Worm (Caenorhabditis elegans) whole organism, L4 larva: ENCODE measurements around the gene ref-1.

Experiments
- D1046.2 ChIP-seq: fragments of 200-800 bp; sonication (Bioruptor generic); IDR thresholded peaks from 2 replicates; pipeline ENCODE4 v1.3.6; 2022; ENCODE audit warnings: missing genetic modification characterization, missing compliant biosample characterization
- F10B5.3 ChIP-seq: sonication (generic microtip); optimal IDR thresholded peaks from 2 replicates; lab custom pipeline; 2016; ENCODE audit warnings: mild to moderate bottlenecking, missing genetic modification characterization, missing compliant biosample characterization
- F49E8.2 ChIP-seq: sonication (generic microtip); optimal IDR thresholded peaks from 2 replicates; lab custom pipeline; 2016; ENCODE audit warnings: missing compliant biosample characterization, mild to moderate bottlenecking, missing genetic modification characterization, borderline replicate concordance
- T26A8.4 ChIP-seq: fragments of 200-800 bp; sonication (Bioruptor generic); IDR thresholded peaks from 2 replicates; pipeline ENCODE4 v1.3.6; 2022; ENCODE audit warnings: missing genetic modification characterization, missing compliant biosample characterization
- Y105C5A.15 ChIP-seq: fragments of 200-800 bp; sonication (Bioruptor generic); IDR thresholded peaks from 2 replicates; pipeline ENCODE4 v1.3.6; 2022; ENCODE audit warnings: missing genetic modification characterization, missing compliant biosample characterization
- Y48G9A.11 ChIP-seq: fragments of 200-800 bp; sonication (Bioruptor generic); IDR thresholded peaks from 2 replicates; pipeline ENCODE4 v1.3.6; 2022; ENCODE audit warnings: missing genetic modification reagents, missing genetic modification characterization, missing compliant biosample characterization
- Y75B8A.6 ChIP-seq: fragments of 200-800 bp; sonication (Bioruptor generic); IDR thresholded peaks from 2 replicates; pipeline ENCODE4 v1.3.6; 2022; ENCODE audit warnings: missing genetic modification reagents, missing genetic modification characterization, missing compliant biosample characterization
- attf-4 ChIP-seq: sonication (generic microtip); optimal IDR thresholded peaks from 3 replicates; lab custom pipeline; 2017; ENCODE audit warnings: missing biosample characterization, missing genetic modification characterization
- ceh-28 ChIP-seq: fragments of 150-350 bp; optimal IDR thresholded peaks from 2 replicates; lab custom pipeline; 2014; ENCODE audit warnings: missing biosample characterization, missing genetic modification reagents, missing genetic modification characterization
- ceh-32 ChIP-seq: sonication (generic microtip); optimal IDR thresholded peaks from 2 replicates; lab custom pipeline; 2016; ENCODE audit warnings: mild to moderate bottlenecking, missing genetic modification characterization, missing compliant biosample characterization; ENCODE audit not compliant: poor library complexity
- ceh-44 ChIP-seq: fragments of 200-800 bp; sonication (Bioruptor generic); IDR thresholded peaks from 2 replicates; pipeline ENCODE4 v1.3.6; 2022; ENCODE audit warnings: missing genetic modification reagents, missing genetic modification characterization, missing compliant biosample characterization
- ceh-82 ChIP-seq: sonication (generic microtip); optimal IDR thresholded peaks from 2 replicates; lab custom pipeline; 2017; ENCODE audit warnings: missing biosample characterization, missing genetic modification characterization
- cey-2 ChIP-seq: sonication (generic microtip); optimal IDR thresholded peaks from 3 replicates; lab custom pipeline; 2017; ENCODE audit warnings: missing genetic modification characterization, mild to moderate bottlenecking, missing compliant biosample characterization, antibody characterized with exemption, borderline replicate concordance; ENCODE audit not compliant: insufficient read depth
- daf-19 ChIP-seq: fragments of 200-800 bp; sonication (Bioruptor generic); conservative IDR thresholded peaks from 2 replicates; pipeline ENCODE4 v1.3.6; 2022; ENCODE audit warnings: missing genetic modification characterization, missing compliant biosample characterization
- dmd-6 ChIP-seq: fragments of 200-800 bp; sonication (Bioruptor generic); IDR thresholded peaks from 2 replicates; pipeline ENCODE4 v1.3.6; 2022; ENCODE audit warnings: missing genetic modification reagents, missing genetic modification characterization, missing compliant biosample characterization
- dmd-8 ChIP-seq: fragments of 200-800 bp; sonication (Bioruptor generic); IDR thresholded peaks from 2 replicates; pipeline ENCODE4 v1.3.6; 2022; ENCODE audit warnings: missing genetic modification characterization, missing compliant biosample characterization
- duxl-1 ChIP-seq: sonication (generic microtip); optimal IDR thresholded peaks from 2 replicates; lab custom pipeline; 2016; ENCODE audit warnings: mild to moderate bottlenecking, missing genetic modification characterization, moderate library complexity, missing compliant biosample characterization; ENCODE audit not compliant: poor library complexity
- dve-1 ChIP-seq: sonication (generic microtip); optimal IDR thresholded peaks from 2 replicates; lab custom pipeline; 2017; ENCODE audit warnings: antibody characterized with exemption, mild to moderate bottlenecking, missing genetic modification characterization, missing compliant biosample characterization; ENCODE audit not compliant: insufficient read depth
- egl-43 ChIP-seq: fragments of 200-800 bp; sonication (Bioruptor generic); IDR thresholded peaks from 2 replicates; pipeline ENCODE4 v1.3.6; 2022; ENCODE audit warnings: missing genetic modification reagents, missing genetic modification characterization, missing compliant biosample characterization
- fkh-10 ChIP-seq: fragments of 150-350 bp; optimal IDR thresholded peaks from 2 replicates; lab custom pipeline; 2014; ENCODE audit warnings: missing biosample characterization, missing genetic modification reagents, missing genetic modification characterization
- gei-8 ChIP-seq: fragments of 200-800 bp; sonication (Bioruptor generic); optimal IDR thresholded peaks from 2 replicates; lab custom pipeline; 2018; ENCODE audit warnings: mild to moderate bottlenecking, missing genetic modification characterization, missing compliant biosample characterization
- jun-1 ChIP-seq: fragments of 150-350 bp; optimal IDR thresholded peaks from 2 replicates; lab custom pipeline; 2014; ENCODE audit warnings: missing biosample characterization, missing genetic modification reagents, missing genetic modification characterization
- lin-1 ChIP-seq: fragments of 200-800 bp; sonication (Bioruptor generic); IDR thresholded peaks from 2 replicates; pipeline ENCODE4 v1.3.6; 2022; ENCODE audit warnings: missing genetic modification reagents, missing genetic modification characterization, missing compliant biosample characterization
- lin-13 ChIP-seq: fragments of 150-350 bp; optimal IDR thresholded peaks from 2 replicates; lab custom pipeline; 2014; ENCODE audit warnings: missing biosample characterization, missing genetic modification reagents, missing genetic modification characterization
- lin-29 ChIP-seq: fragments of 200-800 bp; sonication (Bioruptor generic); IDR thresholded peaks from 2 replicates; pipeline ENCODE4 v1.3.6; 2022; ENCODE audit warnings: missing genetic modification reagents, missing genetic modification characterization, missing compliant biosample characterization
- lin-38 ChIP-seq: fragments of 200-800 bp; sonication (Bioruptor generic); IDR thresholded peaks from 2 replicates; pipeline ENCODE4 v1.3.6; 2022; ENCODE audit warnings: missing genetic modification reagents, missing genetic modification characterization, missing compliant biosample characterization
- madf-9 ChIP-seq: fragments of 200-800 bp; sonication (Bioruptor generic); conservative IDR thresholded peaks from 2 replicates; pipeline ENCODE4 v1.3.6; 2022; ENCODE audit warnings: missing genetic modification reagents, missing genetic modification characterization, missing compliant biosample characterization
- mdl-1 ChIP-seq, 2 experiments: fragments of 150-350 bp in 1 of 2; sonication (generic microtip) in 1 of 2; optimal IDR thresholded peaks; 2 replicates each; lab custom pipeline; 2014 to 2017; ENCODE audit warnings: missing biosample characterization in 2 of 2, missing genetic modification characterization in 2 of 2
- mes-2 ChIP-seq: sonication (generic microtip); optimal IDR thresholded peaks from 2 replicates; lab custom pipeline; 2016; ENCODE audit warnings: missing genotype, mild to moderate bottlenecking, missing genetic modification characterization, missing compliant biosample characterization; ENCODE audit not compliant: poor library complexity, severe bottlenecking
- mxl-3 ChIP-seq: fragments of 200-800 bp; sonication (Bioruptor generic); optimal IDR thresholded peaks from 2 replicates; lab custom pipeline; 2018; ENCODE audit warnings: mild to moderate bottlenecking, missing genetic modification characterization, missing compliant biosample characterization
- nhr-10 ChIP-seq: fragments of 150-350 bp; optimal IDR thresholded peaks from 2 replicates; lab custom pipeline; 2014; ENCODE audit warnings: missing biosample characterization, missing genetic modification characterization
- nhr-102 ChIP-seq: sonication (generic microtip); optimal IDR thresholded peaks from 2 replicates; lab custom pipeline; 2016; ENCODE audit warnings: mild to moderate bottlenecking, missing genetic modification characterization, moderate library complexity, missing compliant biosample characterization
- nhr-11 ChIP-seq: fragments of 150-350 bp; optimal IDR thresholded peaks from 2 replicates; lab custom pipeline; 2014; ENCODE audit warnings: missing biosample characterization, missing genetic modification characterization
- nhr-111 ChIP-seq: fragments of 200-800 bp; sonication (Bioruptor generic); optimal IDR thresholded peaks from 2 replicates; lab custom pipeline; 2018; ENCODE audit warnings: mild to moderate bottlenecking, missing genetic modification characterization, missing compliant biosample characterization
- nhr-237 ChIP-seq: sonication (generic microtip); optimal IDR thresholded peaks from 2 replicates; lab custom pipeline; 2017; ENCODE audit warnings: missing biosample characterization, missing genetic modification characterization
- nhr-41 ChIP-seq: fragments of 200-800 bp; sonication (Bioruptor generic); IDR thresholded peaks from 2 replicates; pipeline ENCODE4 v1.3.6; 2022; ENCODE audit warnings: missing genetic modification reagents, missing genetic modification characterization, missing compliant biosample characterization
- nhr-77 ChIP-seq: fragments of 150-350 bp; optimal IDR thresholded peaks from 2 replicates; lab custom pipeline; 2014; ENCODE audit warnings: missing biosample characterization, missing genetic modification characterization
- pha-4 ChIP-seq, 2 experiments: fragments of 150-350 bp in 1 of 2; fragments of 200-800 bp in 1 of 2; sonication (Bioruptor generic) in 1 of 2; IDR thresholded peaks in 1 of 2; optimal IDR thresholded peaks in 1 of 2; 2 replicates each; pipeline versions ENCODE4 v1.3.6 to Lab custom; 2014 to 2022; ENCODE audit warnings: missing genetic modification characterization in 2 of 2, missing genetic modification reagents in 2 of 2, missing biosample characterization in 1 of 2, missing compliant biosample characterization in 1 of 2
- php-3 ChIP-seq: fragments of 200-800 bp; sonication (Bioruptor generic); IDR thresholded peaks from 2 replicates; pipeline ENCODE4 v1.3.6; 2022; ENCODE audit warnings: missing genetic modification reagents, missing genetic modification characterization, missing compliant biosample characterization
- saeg-2 ChIP-seq: fragments of 200-800 bp; sonication (Bioruptor generic); IDR thresholded peaks from 2 replicates; pipeline ENCODE4 v1.3.6; 2022; ENCODE audit warnings: missing genetic modification reagents, missing genetic modification characterization, missing compliant biosample characterization
- set-16 ChIP-seq: fragments of 200-800 bp; sonication (Bioruptor generic); IDR thresholded peaks from 2 replicates; pipeline ENCODE4 v1.3.6; 2022; ENCODE audit warnings: missing genetic modification reagents, missing genetic modification characterization, missing compliant biosample characterization
- snpc-1.2 ChIP-seq: fragments of 200-800 bp; sonication (Bioruptor generic); IDR thresholded peaks from 2 replicates; pipeline ENCODE4 v1.3.6; 2022; ENCODE audit warnings: missing genetic modification reagents, missing genetic modification characterization, missing compliant biosample characterization
- spr-3 ChIP-seq: fragments of 200-800 bp; sonication (Bioruptor generic); optimal IDR thresholded peaks from 2 replicates; lab custom pipeline; 2018; ENCODE audit warnings: mild to moderate bottlenecking, missing genetic modification characterization, missing compliant biosample characterization
- unc-130 ChIP-seq: sonication (generic microtip); optimal IDR thresholded peaks from 2 replicates; lab custom pipeline; 2016; ENCODE audit warnings: missing genetic modification reagents, missing genetic modification characterization, missing compliant biosample characterization
- unc-39 ChIP-seq: sonication (generic microtip); optimal IDR thresholded peaks from 2 replicates; lab custom pipeline; 2017; ENCODE audit warnings: missing biosample characterization, missing genetic modification characterization
- unc-62 ChIP-seq, 3 experiments: fragments of 150-350 bp in 1 of 3; sonication (generic microtip); optimal IDR thresholded peaks in 2 of 3; peaks in 1 of 3; 1 replicate in 1 of 3; 2 replicates in 2 of 3; lab custom pipeline; 2014 to 2017; ENCODE audit warnings: missing biosample characterization in 3 of 3, missing genetic modification characterization in 3 of 3, missing genetic modification reagents in 3 of 3, missing genotype in 1 of 3
- vab-7 ChIP-seq: fragments of 200-800 bp; sonication (Bioruptor generic); IDR thresholded peaks from 2 replicates; pipeline ENCODE4 v1.3.6; 2022; ENCODE audit warnings: missing genetic modification reagents, missing genetic modification characterization, missing compliant biosample characterization
- zip-2 ChIP-seq: fragments of 150-350 bp; optimal IDR thresholded peaks from 2 replicates; lab custom pipeline; 2014; ENCODE audit warnings: missing biosample characterization, missing genetic modification characterization
- ztf-11 ChIP-seq: fragments of 150-350 bp; optimal IDR thresholded peaks from 2 replicates; lab custom pipeline; 2014; ENCODE audit warnings: missing biosample characterization, missing genetic modification characterization

Gene ref-1

DNA sequence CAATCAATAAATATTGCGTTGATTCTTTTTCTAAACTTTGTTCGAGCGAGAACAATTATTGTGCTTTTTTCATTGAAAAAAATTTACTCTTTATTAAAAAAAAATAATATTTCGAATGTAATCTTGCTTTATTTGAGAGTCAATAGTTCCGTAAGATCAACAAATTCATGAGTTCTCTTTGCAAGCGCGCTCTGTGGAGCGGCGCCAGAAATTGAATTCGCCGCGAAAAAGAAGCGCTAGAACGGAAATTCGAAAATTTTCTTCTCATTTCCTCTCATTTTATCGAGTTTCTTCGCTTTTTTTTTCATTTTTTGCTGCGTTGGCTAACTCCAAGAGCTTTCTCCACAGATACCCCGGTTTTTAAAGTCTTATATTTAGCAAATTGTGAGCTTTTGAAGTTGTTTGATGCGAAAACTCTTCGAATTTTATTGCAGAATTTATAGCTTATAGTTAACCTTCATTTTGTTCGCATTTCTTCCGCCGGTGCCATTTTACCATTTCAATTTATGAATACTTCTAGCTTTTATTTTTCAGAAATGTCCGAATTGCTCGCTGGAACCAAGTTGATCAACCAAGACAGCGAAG is 21.1 kb upstream of the ref-1 start, which contains the start of gene R05H5.3 (continued):
- no peak for TF ChIP-seq nhr-102 (tag; lab: Kevin White, UChicago)
- no peak for TF ChIP-seq jun-1 (tag; lab: Kevin White, UChicago)
- no peak for TF ChIP-seq ceh-28
- no peak for TF ChIP-seq duxl-1 (tag; lab: Kevin White, UChicago)
- TF ChIP-seq madf-9 (GFP tag; lab: Robert Waterston, UW): no peak
- no peak for TF ChIP-seq zip-2
- TF ChIP-seq Y105C5A.15 (GFP tag; lab: Robert Waterston, UW): no peak
- no peak for TF ChIP-seq unc-62 (GFP tag; optimal IDR thresholded peaks at IDR 0.05 in 1 of 2; lab: Kevin White, UChicago)
- no peak for TF ChIP-seq unc-62 (tag; optimal IDR thresholded peaks at IDR 0.05; lab: Kevin White, UChicago)
- TF ChIP-seq mxl-3 (GFP tag; lab: Kevin White, UChicago): no peak
- TF ChIP-seq fkh-10 (GFP tag; lab: Kevin White, UChicago): peak; percentile 71
- no peak for TF ChIP-seq daf-19 (GFP tag; lab: Robert Waterston, UW)
- no peak for TF ChIP-seq gei-8
- TF ChIP-seq unc-39 (tag; lab: Kevin White, UChicago): no peak
- TF ChIP-seq F10B5.3 (tag; lab: Kevin White, UChicago): no peak
- no peak for TF ChIP-seq egl-43 (GFP tag; lab: Robert Waterston, UW)
- no peak for TF ChIP-seq F49E8.2 (tag; lab: Kevin White, UChicago)
- TF ChIP-seq lin-38 (GFP tag; lab: Robert Waterston, UW): peak; percentile 93
- peak; percentile 73 for TF ChIP-seq lin-13 (GFP tag; lab: Kevin White, UChicago)
- no peak; the same call in 1 of the 2 replicates for TF ChIP-seq vab-7
- TF ChIP-seq snpc-1.2: no peak
- TF ChIP-seq nhr-11 (tag; lab: Kevin White, UChicago): peak; percentile 80
- TF ChIP-seq nhr-41 (GFP tag; lab: Robert Waterston, UW): no peak
- no peak for TF ChIP-seq saeg-2 (GFP tag; lab: Robert Waterston, UW)
- TF ChIP-seq spr-3: no peak
- TF ChIP-seq set-16 (GFP tag; lab: Robert Waterston, UW): no peak
- TF ChIP-seq nhr-77 (tag; lab: Kevin White, UChicago): peak; percentile 63
- no peak for TF ChIP-seq dmd-6 (GFP tag; lab: Robert Waterston, UW)
- no peak for TF ChIP-seq ceh-32
- TF ChIP-seq lin-1 (GFP tag; lab: Robert Waterston, UW): no peak
- no peak for TF ChIP-seq pha-4 (GFP tag; IDR thresholded peaks at IDR 0.05; lab: Robert Waterston, UW)
- TF ChIP-seq pha-4 (tag; optimal IDR thresholded peaks at IDR 0.05; lab: Kevin White, UChicago): no peak
- no peak for TF ChIP-seq cey-2 (tag; lab: Kevin White, UChicago)
- TF ChIP-seq dmd-8 (GFP tag; lab: Robert Waterston, UW): no peak
- no peak for TF ChIP-seq D1046.2 (GFP tag; lab: Robert Waterston, UW)
- TF ChIP-seq Y48G9A.11 (GFP tag; lab: Robert Waterston, UW): peak; percentile 57; the same call in 1 of the 2 replicates
- TF ChIP-seq Y75B8A.6 (GFP tag; lab: Robert Waterston, UW): no peak
- TF ChIP-seq php-3 (GFP tag; lab: Robert Waterston, UW): no peak
- no peak for TF ChIP-seq ceh-82 (tag; lab: Kevin White, UChicago)
- TF ChIP-seq T26A8.4 (GFP tag; lab: Robert Waterston, UW): no peak
- no peak for TF ChIP-seq mes-2 (tag; lab: Kevin White, UChicago)
- no peak for TF ChIP-seq nhr-237 (tag; lab: Kevin White, UChicago)
- no peak for TF ChIP-seq ztf-11 (tag; lab: Kevin White, UChicago)
- TF ChIP-seq attf-4 (tag; lab: Kevin White, UChicago): no peak
- no peak for TF ChIP-seq nhr-111
- no peak for TF ChIP-seq nhr-10 (tag; lab: Kevin White, UChicago)
- TF ChIP-seq dve-1 (tag; lab: Kevin White, UChicago): no peak
- TF ChIP-seq mdl-1 (tag; optimal IDR thresholded peaks at IDR 0.05; lab: Kevin White, UChicago): no peak
- peak; percentile 71; the same call in 1 of the 2 replicates for TF ChIP-seq ceh-44 (GFP tag; lab: Robert Waterston, UW)
- peak; percentile 94 for TF ChIP-seq unc-130 (GFP tag; lab: Kevin White, UChicago)
- no peak for TF ChIP-seq lin-29 (GFP tag; lab: Robert Waterston, UW)
